Worm (Caenorhabditis elegans) whole organism, L1 larva: Measurements from ENCODE around the gene F36H5.13.

Source experiments
- C04F5.9 ChIP-seq: sonication (generic microtip); optimal IDR thresholded peaks from 2 replicates; lab custom pipeline; 2016; ENCODE audit warnings: missing genetic modification characterization, missing compliant biosample characterization
- C34B4.2 ChIP-seq: sonication (generic microtip); optimal IDR thresholded peaks from 2 replicates; lab custom pipeline; 2017; ENCODE audit warnings: mild to moderate bottlenecking, missing genetic modification characterization, missing compliant biosample characterization
- F16B12.6 ChIP-seq: fragments of 150-350 bp; optimal IDR thresholded peaks from 2 replicates; lab custom pipeline; 2014; ENCODE audit warnings: missing biosample characterization, missing genetic modification characterization
- Y116A8C.19 ChIP-seq: sonication (generic microtip); optimal IDR thresholded peaks from 2 replicates; lab custom pipeline; 2016; ENCODE audit warnings: missing compliant biosample characterization, missing genetic modification characterization, borderline replicate concordance
- ama-1 ChIP-seq: fragments of 150-350 bp; optimal IDR thresholded peaks from 2 replicates; lab custom pipeline; 2014
- blmp-1 ChIP-seq: fragments of 150-350 bp; optimal IDR thresholded peaks from 2 replicates; lab custom pipeline; 2014; ENCODE audit warnings: missing biosample characterization, missing genetic modification characterization
- ceh-63 ChIP-seq: fragments of 200-800 bp; sonication (Bioruptor generic); optimal IDR thresholded peaks from 2 replicates; lab custom pipeline; 2018; ENCODE audit warnings: mild to moderate bottlenecking, missing genetic modification characterization, missing compliant biosample characterization
- dpl-1 ChIP-seq, 3 experiments: fragments of 150-350 bp in 2 of 3; sonication (generic microtip) in 1 of 3; optimal IDR thresholded peaks; 2 replicates each; lab custom pipeline; 2014 to 2017; ENCODE audit warnings: missing biosample characterization in 3 of 3, missing genetic modification characterization in 3 of 3, missing genetic modification reagents in 3 of 3
- efl-1 ChIP-seq, 4 experiments: fragments of 150-350 bp; optimal IDR thresholded peaks in 3 of 4; peaks in 1 of 4; 1 replicate in 1 of 4; 2 replicates in 3 of 4; lab custom pipeline; 2014; ENCODE audit warnings: missing biosample characterization in 2 of 4, missing genetic modification characterization in 2 of 4, missing genetic modification reagents in 2 of 4
- egl-13 ChIP-seq: sonication (generic microtip); optimal IDR thresholded peaks from 2 replicates; lab custom pipeline; 2016; ENCODE audit warnings: missing genotype, missing genetic modification reagents, missing genetic modification characterization, missing compliant biosample characterization
- elt-3 ChIP-seq, 6 experiments: fragments of 150-350 bp in 1 of 6; sonication (generic microtip); optimal IDR thresholded peaks; 2 replicates each; lab custom pipeline; 2017 to 2018; ENCODE audit warnings: missing biosample characterization in 6 of 6, missing genetic modification characterization in 6 of 6, inconsistent platforms in 1 of 6
- ets-5 ChIP-seq: fragments of 200-800 bp; sonication (Bioruptor generic); IDR thresholded peaks from 2 replicates; pipeline ENCODE4 v1.3.6; 2022; ENCODE audit warnings: missing genetic modification characterization, missing compliant biosample characterization
- fkh-10 ChIP-seq: sonication (generic microtip); optimal IDR thresholded peaks from 2 replicates; lab custom pipeline; 2017; ENCODE audit warnings: missing biosample characterization, missing genetic modification reagents, missing genetic modification characterization
- fkh-4 ChIP-seq: sonication (generic microtip); optimal IDR thresholded peaks from 2 replicates; lab custom pipeline; 2016; ENCODE audit warnings: missing compliant biosample characterization, missing genetic modification characterization, borderline replicate concordance
- fkh-8 ChIP-seq: sonication (generic microtip); optimal IDR thresholded peaks from 2 replicates; lab custom pipeline; 2016; ENCODE audit warnings: mild to moderate bottlenecking, missing genetic modification characterization, missing compliant biosample characterization
- fos-1 ChIP-seq: fragments of 150-350 bp; optimal IDR thresholded peaks from 2 replicates; lab custom pipeline; 2014; ENCODE audit warnings: missing biosample characterization, missing genetic modification characterization
- hlh-17 ChIP-seq: fragments of 200-800 bp; sonication (Bioruptor generic); optimal IDR thresholded peaks from 2 replicates; lab custom pipeline; 2018; ENCODE audit warnings: missing genetic modification characterization, mild to moderate bottlenecking, missing compliant biosample characterization, moderate library complexity, borderline replicate concordance
- hpl-2 ChIP-seq: fragments of 150-350 bp; optimal IDR thresholded peaks from 2 replicates; lab custom pipeline; 2014; ENCODE audit warnings: missing biosample characterization, missing genetic modification reagents, missing genetic modification characterization
- isw-1 ChIP-seq: fragments of 200-800 bp; sonication (Bioruptor generic); IDR thresholded peaks from 2 replicates; pipeline ENCODE4 v1.3.6; 2022; ENCODE audit warnings: missing genetic modification characterization, missing compliant biosample characterization
- lin-13 ChIP-seq: fragments of 150-350 bp; optimal IDR thresholded peaks from 2 replicates; lab custom pipeline; 2014; ENCODE audit warnings: missing biosample characterization, missing genetic modification reagents, missing genetic modification characterization
- lir-3 ChIP-seq: sonication (generic microtip); optimal IDR thresholded peaks from 2 replicates; lab custom pipeline; 2016; ENCODE audit warnings: mild to moderate bottlenecking, missing genetic modification characterization, moderate library complexity, missing compliant biosample characterization; ENCODE audit not compliant: poor library complexity
- mab-9 ChIP-seq: fragments of 200-800 bp; sonication (Bioruptor generic); IDR thresholded peaks from 2 replicates; pipeline ENCODE4 v1.3.6; 2022; ENCODE audit warnings: missing genetic modification reagents, missing genetic modification characterization, missing compliant biosample characterization
- mdl-1 ChIP-seq, 2 experiments: fragments of 150-350 bp; optimal IDR thresholded peaks; 2 replicates each; lab custom pipeline; 2014 to 2017; ENCODE audit warnings: missing biosample characterization in 2 of 2, missing genetic modification characterization in 2 of 2, inconsistent platforms in 1 of 2
- nhr-20 ChIP-seq: sonication (generic microtip); optimal IDR thresholded peaks from 2 replicates; lab custom pipeline; 2016; ENCODE audit warnings: mild to moderate bottlenecking, missing genetic modification characterization, missing compliant biosample characterization
- nhr-76 ChIP-seq: sonication (generic microtip); optimal IDR thresholded peaks from 2 replicates; lab custom pipeline; 2017; ENCODE audit warnings: missing biosample characterization, missing genetic modification characterization
- nhr-77 ChIP-seq: fragments of 150-350 bp; optimal IDR thresholded peaks from 2 replicates; lab custom pipeline; 2014; ENCODE audit warnings: missing biosample characterization, missing genetic modification characterization
- nhr-85 ChIP-seq: sonication (generic microtip); peaks from one replicate; lab custom pipeline; 2016; ENCODE audit warnings: missing genetic modification characterization, inconsistent platforms, missing compliant biosample characterization
- skn-1 ChIP-seq: fragments of 150-350 bp; optimal IDR thresholded peaks from 2 replicates; lab custom pipeline; 2014; ENCODE audit warnings: missing biosample characterization, missing genetic modification characterization
- snpc-4 ChIP-seq: fragments of 150-350 bp; optimal IDR thresholded peaks from 2 replicates; lab custom pipeline; 2014; ENCODE audit warnings: missing biosample characterization, missing genetic modification characterization
- snu-23 ChIP-seq: sonication (generic microtip); optimal IDR thresholded peaks from 2 replicates; lab custom pipeline; 2016; ENCODE audit warnings: missing genetic modification characterization, missing compliant biosample characterization
- sox-4 ChIP-seq: sonication (generic microtip); optimal IDR thresholded peaks from 2 replicates; lab custom pipeline; 2016; ENCODE audit warnings: missing genetic modification characterization, missing compliant biosample characterization
- unc-130 ChIP-seq: fragments of 150-350 bp; optimal IDR thresholded peaks from 2 replicates; lab custom pipeline; 2017; ENCODE audit warnings: missing biosample characterization, missing genetic modification characterization, inconsistent platforms
- unc-30 ChIP-seq: sonication (generic microtip); optimal IDR thresholded peaks from 2 replicates; lab custom pipeline; 2017; ENCODE audit warnings: missing biosample characterization, missing genetic modification characterization
- unc-86 ChIP-seq: sonication (generic microtip); optimal IDR thresholded peaks from 2 replicates; lab custom pipeline; 2016; ENCODE audit warnings: missing genetic modification characterization, missing compliant biosample characterization
- vab-15 ChIP-seq: sonication (generic microtip); optimal IDR thresholded peaks from 2 replicates; lab custom pipeline; 2017; ENCODE audit warnings: missing genotype, mild to moderate bottlenecking, missing genetic modification characterization, missing compliant biosample characterization
- xbp-1 ChIP-seq: sonication (generic microtip); optimal IDR thresholded peaks from 2 replicates; lab custom pipeline; 2016; ENCODE audit warnings: missing genetic modification characterization, missing compliant biosample characterization
- zag-1 ChIP-seq: fragments of 150-350 bp; optimal IDR thresholded peaks from 2 replicates; lab custom pipeline; 2014; ENCODE audit warnings: missing biosample characterization, missing genetic modification characterization
- ztf-4 ChIP-seq: fragments of 150-350 bp; optimal IDR thresholded peaks from 2 replicates; lab custom pipeline; 2014; ENCODE audit warnings: missing biosample characterization, missing genetic modification characterization

F36H5.13 gene

ce11 chrII:1763072-1763471 lies 12.8 kb upstream of the F36H5.13 start, which contains the start of gene math-28:
math-28 (plus strand) TSS chrII:1763372.
- TF ChIP-seq egl-13 = no peak
- no peak for TF ChIP-seq skn-1 (tag; lab: Kevin White, UChicago)
- no peak for TF ChIP-seq C04F5.9
- TF ChIP-seq mdl-1 (tag; optimal IDR thresholded peaks at IDR 0.05; lab: Kevin White, UChicago) = no peak
- TF ChIP-seq lin-13 = no peak
- no peak for TF ChIP-seq snu-23 (GFP tag; lab: Kevin White, UChicago)
- no peak for TF ChIP-seq hpl-2
- no peak for TF ChIP-seq ztf-4 (tag; lab: Kevin White, UChicago)
- no peak for TF ChIP-seq Y116A8C.19 (tag; lab: Kevin White, UChicago)
- no peak for TF ChIP-seq unc-30 (tag; lab: Kevin White, UChicago)
- no peak for TF ChIP-seq fkh-10 (GFP tag; lab: Kevin White, UChicago)
- TF ChIP-seq efl-1 (optimal IDR thresholded peaks at IDR 0.05; lab: Kevin White, UChicago) = no peak
- no peak for TF ChIP-seq efl-1 (GFP tag; optimal IDR thresholded peaks at IDR 0.05 in 1 of 2; lab: Kevin White, UChicago)
- TF ChIP-seq zag-1 (tag; lab: Kevin White, UChicago) = no peak
- no peak for TF ChIP-seq nhr-76 (tag; lab: Kevin White, UChicago)
- TF ChIP-seq isw-1 (GFP tag; lab: Robert Waterston, UW) = no peak

DNA sequence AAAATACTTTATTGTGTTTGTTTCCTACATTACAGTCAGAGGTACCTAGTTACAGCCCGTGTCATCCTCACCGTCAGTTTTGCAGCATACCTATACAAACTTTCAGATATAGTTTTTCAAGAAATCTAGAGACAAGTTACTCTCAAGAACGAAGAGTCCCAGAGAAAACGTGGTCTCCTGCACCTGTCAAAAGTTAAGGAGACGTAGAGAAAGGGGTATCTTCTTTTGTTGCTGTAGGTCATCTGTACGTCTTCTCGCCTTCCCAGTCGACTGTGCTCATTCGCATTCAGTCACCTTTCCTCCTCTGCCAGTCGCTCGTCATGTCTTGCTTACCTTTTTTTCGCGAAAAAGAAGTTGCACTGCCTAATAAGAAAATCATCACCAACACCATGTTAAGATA lies 11.3 kb upstream of the F36H5.13 start, which contains the start of gene F36H5.4:
TSS of gene F36H5.4 (plus strand) at position 301 of the 400 bp plus-strand sequence.
- TF ChIP-seq fos-1 = no peak
- TF ChIP-seq C34B4.2 (tag; lab: Kevin White, UChicago) = no peak
- TF ChIP-seq nhr-20 (tag; lab: Kevin White, UChicago) = no peak

- TF ChIP-seq nhr-77 (no peak), snpc-4 (tag; lab: Kevin White, UChicago) (no peak), fkh-4 (tag; lab: Kevin White, UChicago) (no peak)
Observed at ce11 chrII:1759602-1760001, 9.3 kb upstream of the F36H5.13 start, which contains the start of gene F36H5.18. F36H5.18 (plus strand) TSS chrII:1759902.

DNA sequence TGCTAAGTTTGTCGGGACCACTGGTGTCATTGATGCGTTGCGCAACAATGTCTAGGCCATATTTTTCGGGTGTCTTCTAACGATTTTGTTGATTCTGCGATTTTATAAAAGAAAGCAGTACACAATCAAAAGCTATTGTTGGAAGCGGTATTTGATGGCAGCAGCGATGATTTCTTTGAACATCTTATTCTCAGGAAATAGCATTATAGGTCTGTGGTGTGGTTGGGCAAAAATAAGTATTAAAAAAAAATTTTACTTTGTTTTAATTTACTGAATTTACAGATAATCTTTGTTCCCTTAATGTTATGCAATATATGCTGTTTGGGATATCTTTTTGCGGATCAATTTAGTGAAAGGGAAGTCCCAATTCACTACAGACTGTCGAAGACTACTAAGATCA lies 6.7 kb upstream of the F36H5.13 start, which contains the start of gene F36H5.10:
TSS of gene F36H5.10 (plus strand) at position 301 of the 400 bp plus-strand sequence.
- TF ChIP-seq ceh-63 (GFP tag; lab: Kevin White, UChicago) (no peak), elt-3 (tag; optimal IDR thresholded peaks at IDR 0.05; lab: Kevin White, UChicago) (no peak), dpl-1 (GFP tag; optimal IDR thresholded peaks at IDR 0.05; lab: Kevin White, UChicago) (no peak), vab-15 (tag; lab: Kevin White, UChicago) (no peak), mab-9 (GFP tag; lab: Robert Waterston, UW) (no peak), ama-1 (lab: Kevin White, UChicago) (no peak), hlh-17 (no peak), blmp-1 (no peak), unc-130 (tag; lab: Kevin White, UChicago) (no peak), hpl-2 (no peak), F16B12.6 (tag; lab: Kevin White, UChicago) (no peak), ets-5 (GFP tag; lab: Robert Waterston, UW) (no peak), nhr-85 (no peak), lir-3 (tag; lab: Kevin White, UChicago) (no peak), fkh-8 (tag; lab: Kevin White, UChicago) (no peak), efl-1 (optimal IDR thresholded peaks at IDR 0.05; lab: Kevin White, UChicago) (no peak), efl-1 (GFP tag; optimal IDR thresholded peaks at IDR 0.05 in 1 of 2; lab: Kevin White, UChicago) (no peak), unc-86 (no peak), sox-4 (tag; lab: Kevin White, UChicago) (no peak), nhr-77 (no peak), xbp-1 (tag; lab: Kevin White, UChicago) (no peak)
- TF ChIP-seq, all 84 proteins: peak for 0
